Worm (Caenorhabditis elegans) whole organism, midembryonic: ENCODE data around the gene lgc-27.

Source experiments
- T22C8.4 ChIP-seq: fragments of 200-800 bp; sonication (Bioruptor generic); IDR thresholded peaks from 2 replicates; pipeline ENCODE4 v1.3.6; 2022; ENCODE audit warnings: missing genetic modification characterization, missing compliant biosample characterization
- cog-1 ChIP-seq: sonication (generic microtip); optimal IDR thresholded peaks from 2 replicates; lab custom pipeline; 2016; ENCODE audit warnings: missing genetic modification characterization, missing compliant biosample characterization
- flt-1 ChIP-seq: fragments of 200-800 bp; sonication (Bioruptor generic); IDR thresholded peaks from 2 replicates; pipeline ENCODE4 v1.3.6; 2022; ENCODE audit warnings: missing genetic modification characterization, missing compliant biosample characterization
- klf-2 ChIP-seq: fragments of 200-800 bp; sonication (Bioruptor generic); conservative IDR thresholded peaks from 2 replicates; pipeline ENCODE4 v1.3.6; 2022; ENCODE audit warnings: missing genetic modification reagents, missing genetic modification characterization, missing compliant biosample characterization
- med-1 ChIP-seq: sonication (generic microtip); optimal IDR thresholded peaks from 2 replicates; lab custom pipeline; 2017; ENCODE audit warnings: missing genetic modification characterization, mild to moderate bottlenecking, missing compliant biosample characterization, antibody characterized with exemption, missing genetic modification reagents; ENCODE audit not compliant: insufficient read depth
- ref-1 ChIP-seq: fragments of 200-800 bp; sonication (Bioruptor generic); conservative IDR thresholded peaks from 2 replicates; pipeline ENCODE4 v1.3.6; 2022; ENCODE audit warnings: missing genetic modification reagents, missing genetic modification characterization, missing compliant biosample characterization
- tab-1 ChIP-seq: fragments of 200-800 bp; sonication (Bioruptor generic); IDR thresholded peaks from 2 replicates; pipeline ENCODE4 v1.3.6; 2022; ENCODE audit warnings: missing genetic modification characterization, missing compliant biosample characterization
- ztf-23 ChIP-seq: fragments of 200-800 bp; sonication (Bioruptor generic); IDR thresholded peaks from 2 replicates; pipeline ENCODE4 v1.3.6; 2022; ENCODE audit warnings: missing genetic modification reagents, missing genetic modification characterization, missing compliant biosample characterization
- ztf-29 ChIP-seq: fragments of 200-800 bp; sonication (Bioruptor generic); IDR thresholded peaks from 2 replicates; pipeline ENCODE4 v1.3.6; 2022; ENCODE audit warnings: missing genetic modification reagents, missing genetic modification characterization, missing compliant biosample characterization

The lgc-27 gene

ce11 chrII:4648785-4649184 lies at the start of gene lgc-27:
Gene lgc-27 (plus strand): TSS chrII:4649085.
- TF ChIP-seq ztf-23 (GFP tag; lab: Robert Waterston, UW) (no peak), flt-1 (no peak), T22C8.4 (GFP tag; lab: Robert Waterston, UW) (no peak), cog-1 (tag; lab: Kevin White, UChicago) (no peak), ztf-29 (GFP tag; lab: Robert Waterston, UW) (no peak), ref-1 (GFP tag; lab: Robert Waterston, UW) (no peak), klf-2 (no peak), med-1 (GFP tag; lab: Kevin White, UChicago) (no peak), tab-1 (GFP tag; lab: Robert Waterston, UW) (no peak)

- no peak for TF ChIP-seq klf-2
- no peak for TF ChIP-seq tab-1 (GFP tag; lab: Robert Waterston, UW)
- no peak for TF ChIP-seq flt-1
- no peak for TF ChIP-seq med-1 (GFP tag; lab: Kevin White, UChicago)
- no peak for TF ChIP-seq T22C8.4 (GFP tag; lab: Robert Waterston, UW)
- no peak for TF ChIP-seq ref-1 (GFP tag; lab: Robert Waterston, UW)
Observed at ce11 chrII:4599838-4600237, 49.0 kb upstream of the lgc-27 start.

DNA sequence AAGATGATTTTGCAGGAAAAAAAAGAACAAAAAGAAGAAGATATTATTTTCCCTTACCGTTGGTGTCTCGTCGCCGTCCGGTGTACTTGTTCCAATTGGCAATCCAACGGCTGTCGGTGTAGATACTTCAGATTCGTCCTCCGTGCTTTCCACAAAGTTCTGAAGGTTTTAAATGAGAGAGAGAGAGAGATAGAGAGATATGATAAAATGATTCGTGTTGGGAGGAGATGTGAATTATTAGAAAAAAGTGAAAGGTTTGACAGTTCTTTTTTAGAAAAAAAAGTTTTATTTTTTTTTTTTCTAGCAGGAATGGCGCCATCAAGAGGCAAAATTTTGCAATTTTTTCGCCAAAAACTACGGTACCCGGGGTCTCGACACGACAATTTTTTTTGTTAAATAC lies 48.6 kb upstream of the lgc-27 start:
- TF ChIP-seq tab-1 (GFP tag; lab: Robert Waterston, UW) (no peak), flt-1 (no peak), ref-1 (GFP tag; lab: Robert Waterston, UW) (no peak), ztf-23 (GFP tag; lab: Robert Waterston, UW) (no peak), T22C8.4 (GFP tag; lab: Robert Waterston, UW) (no peak)

ce11 chrII:4600818-4601217 lies 48.1 kb upstream of the lgc-27 start:
- TF ChIP-seq ztf-29 (GFP tag; lab: Robert Waterston, UW) (no peak), cog-1 (tag; lab: Kevin White, UChicago) (no peak), med-1 (GFP tag; lab: Kevin White, UChicago) (no peak), T22C8.4 (GFP tag; lab: Robert Waterston, UW) (no peak), klf-2 (no peak), ztf-23 (GFP tag; lab: Robert Waterston, UW) (no peak), tab-1 (GFP tag; lab: Robert Waterston, UW) (no peak), flt-1 (no peak), ref-1 (GFP tag; lab: Robert Waterston, UW) (no peak)

DNA sequence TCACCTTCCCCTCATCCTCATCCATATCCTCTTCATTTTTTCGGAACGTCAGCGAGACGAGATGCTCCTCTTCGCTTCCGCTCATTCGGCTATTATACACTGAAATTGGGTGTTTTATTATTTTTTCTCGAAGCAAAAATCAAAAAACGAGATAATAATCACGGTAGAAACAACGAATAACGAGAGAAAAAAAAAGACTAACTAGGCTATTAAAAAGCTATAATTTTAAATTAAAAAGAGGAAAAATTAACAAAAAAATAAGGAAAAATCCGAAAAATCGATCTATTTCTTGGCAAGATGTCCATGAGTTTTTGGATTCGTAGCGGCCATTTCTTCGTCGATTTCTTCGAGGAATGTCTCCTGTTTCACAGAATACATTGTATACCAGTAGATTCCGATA lies 47.6 kb upstream of the lgc-27 start, which contains the start of gene ipla-1:
Gene ipla-1 (minus strand): TSS at position 101 of the 400 bp plus-strand sequence.
- no peak for TF ChIP-seq ztf-29 (GFP tag; lab: Robert Waterston, UW)
- no peak for TF ChIP-seq klf-2
- TF ChIP-seq cog-1 (tag; lab: Kevin White, UChicago) = no peak
- TF ChIP-seq ref-1 (GFP tag; lab: Robert Waterston, UW) = no peak
- TF ChIP-seq ztf-23 (GFP tag; lab: Robert Waterston, UW) = no peak
- TF ChIP-seq tab-1 (GFP tag; lab: Robert Waterston, UW) = no peak
- TF ChIP-seq T22C8.4 (GFP tag; lab: Robert Waterston, UW) = no peak
- TF ChIP-seq med-1 (GFP tag; lab: Kevin White, UChicago) = no peak
- no peak for TF ChIP-seq flt-1

DNA sequence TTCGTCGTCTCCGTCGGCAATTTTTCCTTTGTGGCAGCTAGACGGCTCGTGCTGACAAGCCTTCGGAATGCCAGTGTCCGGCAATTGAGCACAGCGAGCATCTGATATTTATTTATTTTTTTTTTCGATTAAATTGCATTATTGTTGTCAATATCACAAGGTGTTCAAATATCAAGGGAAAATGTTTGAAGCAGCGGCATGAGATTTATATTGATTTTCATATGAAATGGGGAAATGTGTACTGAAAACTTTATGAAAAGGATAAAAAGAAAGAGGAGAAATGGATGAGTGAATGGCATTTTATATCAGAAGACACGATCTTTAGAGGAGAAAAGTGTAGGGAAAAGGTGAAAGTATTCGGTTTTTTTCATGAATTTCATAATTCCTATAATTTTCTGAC lies 46.4 kb upstream of the lgc-27 start, which contains the start of gene coa-3:
Gene coa-3 (minus strand): TSS at position 101 of the 400 bp plus-strand sequence.
- TF ChIP-seq ztf-29 (GFP tag; lab: Robert Waterston, UW) (no peak), ref-1 (GFP tag; lab: Robert Waterston, UW) (no peak), flt-1 (no peak), cog-1 (tag; lab: Kevin White, UChicago) (no peak), tab-1 (GFP tag; lab: Robert Waterston, UW) (no peak), med-1 (GFP tag; lab: Kevin White, UChicago) (no peak), klf-2 (no peak), ztf-23 (GFP tag; lab: Robert Waterston, UW) (no peak), T22C8.4 (GFP tag; lab: Robert Waterston, UW) (no peak)

DNA sequence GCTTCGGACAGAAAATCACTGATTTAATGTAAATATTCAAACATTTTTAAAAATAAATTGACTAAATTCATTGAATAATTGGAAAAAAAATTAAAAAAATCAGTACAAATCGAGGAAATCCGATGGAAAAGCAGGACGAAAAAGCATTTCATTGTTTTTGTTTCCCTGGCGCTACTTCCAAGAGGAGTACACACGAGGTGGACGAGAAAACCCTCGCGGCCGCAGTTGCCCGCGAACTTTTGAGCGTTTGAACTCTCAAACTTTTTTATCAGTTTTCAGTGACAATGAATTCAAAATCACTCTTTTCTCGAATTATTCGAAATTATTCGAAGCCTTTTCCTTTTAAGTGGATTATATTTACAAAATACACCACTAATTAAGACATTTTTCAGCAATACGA lies 45.9 kb upstream of the lgc-27 start, which contains the start of gene F35D11.4:
Gene F35D11.4 (plus strand): TSS at position 393 of the 400 bp plus-strand sequence.
- TF ChIP-seq flt-1 (peak; percentile 67; the same call in 1 of the 2 replicates), tab-1 (GFP tag; lab: Robert Waterston, UW) (no peak), T22C8.4 (GFP tag; lab: Robert Waterston, UW) (no peak)

DNA sequence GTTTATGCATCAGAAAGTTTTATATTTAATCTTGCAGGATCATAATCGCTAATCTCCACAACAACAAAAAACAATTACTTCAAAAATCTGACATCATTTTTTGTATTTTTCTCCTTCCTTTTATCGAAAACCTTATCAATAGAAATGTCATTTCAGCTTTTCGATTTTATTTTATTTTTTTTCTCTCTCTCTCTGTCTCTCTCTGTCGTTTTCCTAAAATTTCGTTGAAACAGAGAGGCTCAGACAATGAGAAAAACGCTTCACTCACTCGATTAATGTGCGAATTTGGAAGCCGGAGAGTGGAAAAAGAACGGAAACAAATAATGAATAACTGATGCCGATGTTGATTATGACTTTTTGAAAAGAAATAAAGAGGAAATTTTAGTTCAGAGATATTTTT lies 44.7 kb upstream of the lgc-27 start:
- TF ChIP-seq T22C8.4 (GFP tag; lab: Robert Waterston, UW) = no peak
- TF ChIP-seq ref-1 (GFP tag; lab: Robert Waterston, UW) = no peak
- TF ChIP-seq klf-2 = no peak
- no peak for TF ChIP-seq ztf-23 (GFP tag; lab: Robert Waterston, UW)
- no peak for TF ChIP-seq ztf-29 (GFP tag; lab: Robert Waterston, UW)
- TF ChIP-seq tab-1 (GFP tag; lab: Robert Waterston, UW) = no peak
- no peak for TF ChIP-seq cog-1 (tag; lab: Kevin White, UChicago)
- TF ChIP-seq med-1 (GFP tag; lab: Kevin White, UChicago) = no peak
- TF ChIP-seq flt-1 = no peak

- TF ChIP-seq ztf-29 (GFP tag; lab: Robert Waterston, UW) (no peak), ref-1 (GFP tag; lab: Robert Waterston, UW) (no peak), tab-1 (GFP tag; lab: Robert Waterston, UW) (no peak), cog-1 (tag; lab: Kevin White, UChicago) (no peak), klf-2 (no peak), flt-1 (no peak), T22C8.4 (GFP tag; lab: Robert Waterston, UW) (no peak), ztf-23 (GFP tag; lab: Robert Waterston, UW) (no peak), med-1 (GFP tag; lab: Kevin White, UChicago) (no peak)
Observed at ce11 chrII:4604680-4605079, 44.2 kb upstream of the lgc-27 start.
